Fruit fly (Drosophila melanogaster): ENCODE results near the gene RpS27A.

Gene RpS27A

DNA sequence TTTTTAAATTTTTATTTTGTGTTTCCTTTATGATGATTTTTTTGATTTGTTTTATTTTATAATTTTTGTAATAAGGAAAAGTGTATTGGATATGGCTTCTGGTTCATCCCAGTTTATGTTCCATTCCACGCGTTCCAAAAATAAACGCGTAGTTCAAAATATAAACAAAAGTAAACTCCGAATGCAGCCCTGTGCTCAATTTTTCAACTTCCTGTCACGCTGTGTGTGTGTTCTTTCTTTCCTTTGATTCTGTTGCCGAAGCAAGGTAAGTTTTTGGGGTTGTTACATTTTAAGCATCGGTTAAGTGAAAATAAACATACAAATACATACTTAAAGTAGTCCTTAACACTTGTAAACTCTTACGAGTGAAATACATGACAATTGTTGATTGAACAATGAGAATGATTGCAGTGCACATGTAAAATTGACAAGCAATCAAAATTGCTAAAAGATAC is at the start of gene RpS27A, which contains the start of gene Ip259 (continued):
- TF ChIP-seq bowl (GFP tag; IDR thresholded peaks at IDR 0.05) (peak; percentile 69; the same call in 1 of the 2 replicates), Stat92E (GFP tag; optimal IDR thresholded peaks at IDR 0.05) (peak in 1 of 3 experiments; percentile 65), sc (optimal IDR thresholded peaks at IDR 0.05) (no peak), sc (GFP tag; optimal IDR thresholded peaks at IDR 0.05) (peak; percentile 59), HLHmδ (GFP tag; optimal IDR thresholded peaks at IDR 0.05) (peak; percentile 86), rib (GFP tag; IDR thresholded peaks at IDR 0.05) (0 out of 2 replicates have a peak, but pooled peaks have one; percentile 59), Fer3 (tag; optimal IDR thresholded peaks at IDR 0.05) (peak; percentile 85), Myb (GFP tag; optimal IDR thresholded peaks at IDR 0.05) (peak; percentile 42), ara (GFP tag; IDR thresholded peaks at IDR 0.05) (no peak), klu (GFP tag; IDR thresholded peaks at IDR 0.05) (no peak), HHEX (GFP tag; optimal IDR thresholded peaks at IDR 0.05) (peak; percentile 82), Antp (GFP tag; optimal IDR thresholded peaks at IDR 0.05) (peak; percentile 61), Dip2 (GFP tag; IDR thresholded peaks at IDR 0.05) (no peak), toy (GFP tag; IDR thresholded peaks at IDR 0.05) (no peak), ranshi (GFP tag; IDR thresholded peaks at IDR 0.05) (no peak; the same call in 1 of the 2 replicates), ase (GFP tag; IDR thresholded peaks at IDR 0.05) (peak; percentile 65; the same call in 2 of the 3 replicates), GATAe (GFP tag; conservative IDR thresholded peaks at IDR 0.05) (no peak), CG10147 (GFP tag; optimal IDR thresholded peaks at IDR 0.05) (peak; percentile 66), CG7745 (tag; optimal IDR thresholded peaks at IDR 0.05) (no peak), grn (GFP tag; optimal IDR thresholded peaks at IDR 0.05) (no peak), disco-r (GFP tag; optimal IDR thresholded peaks at IDR 0.05) (peak; percentile 43), CG31441 (GFP tag; IDR thresholded peaks at IDR 0.05) (no peak; the same call in 1 of the 2 replicates), fd3F (GFP tag; optimal IDR thresholded peaks at IDR 0.05) (peak; percentile 58), hbn (GFP tag; IDR thresholded peaks at IDR 0.05; ENCODE audit: partially characterized antibody) (no peak), phol (tag; optimal IDR thresholded peaks at IDR 0.05) (peak; percentile 85), bcd (GFP tag; optimal IDR thresholded peaks at IDR 0.05) (peak; percentile 89), CG31224 (GFP tag; IDR thresholded peaks at IDR 0.05) (peak; percentile 62), CG3407 (GFP tag; optimal IDR thresholded peaks at IDR 0.05) (peak; percentile 70), sens-2 (GFP tag; IDR thresholded peaks at IDR 0.05) (peak; percentile 86), Hr39 (optimal IDR thresholded peaks at IDR 0.05) (no peak), ab (GFP tag; optimal IDR thresholded peaks at IDR 0.05) (no peak), CG11695 (GFP tag; IDR thresholded peaks at IDR 0.05) (peak; percentile 57; the same call in 2 of the 3 replicates), Drgx (GFP tag; IDR thresholded peaks at IDR 0.05) (0 out of 2 replicates have a peak, but pooled peaks have one; percentile 5), lmd (GFP tag; IDR thresholded peaks at IDR 0.05) (peak; percentile 57), Side (GFP tag; optimal IDR thresholded peaks at IDR 0.05) (peak; percentile 75), dmrt99B (tag; optimal IDR thresholded peaks at IDR 0.05) (no peak), ac (GFP tag; optimal IDR thresholded peaks at IDR 0.05) (peak; percentile 62), Atf3 (GFP tag; optimal IDR thresholded peaks at IDR 0.05) (peak; percentile 61), CG14014 (GFP tag; IDR thresholded peaks at IDR 0.05) (peak; percentile 65; the same call in 1 of the 2 replicates), CG5180 (GFP tag; optimal IDR thresholded peaks at IDR 0.05) (peak; percentile 46), CG6689 (GFP tag; IDR thresholded peaks at IDR 0.05) (peak; percentile 59), CG11093 (GFP tag; IDR thresholded peaks at IDR 0.05) (no peak), pan (optimal IDR thresholded peaks at IDR 0.05) (no peak), pan (GFP tag; optimal IDR thresholded peaks at IDR 0.05 in 1 of 2, IDR thresholded peaks at IDR 0.05 in 1 of 2) (peak in 1 of 2 experiments; percentile 77), emc (GFP tag; optimal IDR thresholded peaks at IDR 0.05) (peak; percentile 74), CG16813 (GFP tag; IDR thresholded peaks at IDR 0.05; ENCODE audit: partially characterized antibody) (no peak), CG17361 (GFP tag; IDR thresholded peaks at IDR 0.05) (peak; percentile 75; the same call in 2 of the 3 replicates), CG5245 (GFP tag; optimal IDR thresholded peaks at IDR 0.05) (peak; percentile 7), CG33557 (GFP tag; optimal IDR thresholded peaks at IDR 0.05) (peak; percentile 69), Asciz (GFP tag; optimal IDR thresholded peaks at IDR 0.05) (peak; percentile 70), CG2199 (GFP tag; IDR thresholded peaks at IDR 0.05) (no peak), CG8478 (optimal IDR thresholded peaks at IDR 0.05) (no peak)
